Fruit fly (Drosophila melanogaster) whole organism, prepupa: ENCODE results near the gene CG14546.

Experiments used
- CG1621 ChIP-seq: fragments of 200-800 bp; sonication (Bioruptor generic); optimal IDR thresholded peaks from 3 replicates; lab custom pipeline; 2018; ENCODE audit warnings: missing biosample characterization, mild to moderate bottlenecking, missing genetic modification characterization
- CG16779 ChIP-seq: fragments of 200-800 bp; sonication (Bioruptor generic); optimal IDR thresholded peaks from 3 replicates; lab custom pipeline; 2017; ENCODE audit warnings: missing biosample characterization, mild to moderate bottlenecking, missing genetic modification characterization
- CG32006 ChIP-seq: fragments of 200-800 bp; sonication (Bioruptor generic); optimal IDR thresholded peaks from 3 replicates; lab custom pipeline; 2017; ENCODE audit warnings: missing biosample characterization, mild to moderate bottlenecking, missing genetic modification characterization
- CG34406 ChIP-seq: fragments of 200-800 bp; sonication (Bioruptor generic); optimal IDR thresholded peaks from 3 replicates; lab custom pipeline; 2016; ENCODE audit warnings: missing biosample characterization, missing genetic modification characterization
- CG6854 ChIP-seq: fragments of 200-800 bp; sonication (Bioruptor generic); optimal IDR thresholded peaks from 2 replicates; lab custom pipeline; 2017; ENCODE audit warnings: missing biosample characterization, mild to moderate bottlenecking, missing genetic modification characterization
- achi ChIP-seq: fragments of 200-800 bp; sonication (Bioruptor generic); optimal IDR thresholded peaks from 3 replicates; lab custom pipeline; 2016; ENCODE audit warnings: missing biosample characterization, missing genetic modification characterization

dm6 chr3R:25888307-25889075, 33.9 kb downstream of the CG14546 start, which contains the start of gene Lnk:
- TF ChIP-seq CG16779 (tag; lab: Kevin White, UChicago) (peak; percentile 51), achi (GFP tag; lab: Kevin White, UChicago) (no peak), CG34406 (no peak), CG32006 (no peak), CG1621 (no peak), CG6854 (GFP tag; lab: Kevin White, UChicago) (peak; percentile 76)
